Worm (Caenorhabditis elegans) whole organism, mixed stage, embryonic: ENCODE measurements around the gene nspc-5.

ENCODE experiments used
- M03D4.4 ChIP-seq: sonication (generic microtip); optimal IDR thresholded peaks from 2 replicates; lab custom pipeline; 2017; ENCODE audit warnings: mild to moderate bottlenecking, missing genetic modification characterization, missing compliant biosample characterization
- blmp-1 ChIP-seq: fragments of 150-350 bp; optimal IDR thresholded peaks from 2 replicates; lab custom pipeline; 2014; ENCODE audit warnings: missing biosample characterization, missing genetic modification characterization
- lsy-2 ChIP-seq: fragments of 150-350 bp; optimal IDR thresholded peaks from 2 replicates; lab custom pipeline; 2014; ENCODE audit warnings: missing biosample characterization, missing genetic modification characterization
- mab-5 ChIP-seq: fragments of 150-350 bp; optimal IDR thresholded peaks from 2 replicates; lab custom pipeline; 2014; ENCODE audit warnings: missing biosample characterization, missing genetic modification characterization
- nhr-12 ChIP-seq: fragments of 150-350 bp; optimal IDR thresholded peaks from 2 replicates; lab custom pipeline; 2014; ENCODE audit warnings: missing biosample characterization, missing genetic modification characterization
- snpc-4 ChIP-seq: fragments of 150-350 bp; optimal IDR thresholded peaks from 2 replicates; lab custom pipeline; 2014; ENCODE audit warnings: missing biosample characterization, missing genetic modification characterization
- unc-62 ChIP-seq: fragments of 150-350 bp; optimal IDR thresholded peaks from 2 replicates; lab custom pipeline; 2014; ENCODE audit warnings: missing biosample characterization, missing genetic modification reagents, missing genetic modification characterization
- ztf-11 ChIP-seq: fragments of 150-350 bp; optimal IDR thresholded peaks from 2 replicates; lab custom pipeline; 2014; ENCODE audit warnings: missing biosample characterization, missing genetic modification characterization

- no peak for TF ChIP-seq lsy-2 (tag; lab: Kevin White, UChicago)
- TF ChIP-seq snpc-4 (tag; lab: Kevin White, UChicago), result no peak
- no peak for TF ChIP-seq nhr-12 (tag; lab: Kevin White, UChicago)
- no peak for TF ChIP-seq ztf-11 (tag; lab: Kevin White, UChicago)
- TF ChIP-seq mab-5 (tag; lab: Kevin White, UChicago), result no peak
- TF ChIP-seq blmp-1 (tag; lab: Kevin White, UChicago), result no peak
- TF ChIP-seq M03D4.4 (tag; lab: Kevin White, UChicago), result no peak
- TF ChIP-seq unc-62 (GFP tag; lab: Kevin White, UChicago), result no peak
These were observed 41.7 kb downstream of the nspc-5 start, which contains the start of gene F18E9.4 for ce11 chrX:8580217-8580616.
